Fruit fly (Drosophila melanogaster) whole organism, embryonic: ENCODE data around the gene jhamt.

ENCODE experiments used
- CG17912 ChIP-seq: fragments of 200-800 bp; sonication (Bioruptor generic); optimal IDR thresholded peaks from 2 replicates; lab custom pipeline; 2018; ENCODE audit warnings: missing biosample characterization, mild to moderate bottlenecking, missing genetic modification characterization
- CG2875 ChIP-seq: fragments of 200-800 bp; sonication (Bioruptor generic); optimal IDR thresholded peaks from 2 replicates; lab custom pipeline; 2017; ENCODE audit warnings: missing biosample characterization, mild to moderate bottlenecking, missing genetic modification characterization, missing genetic modification reagents
- CG30403 ChIP-seq: fragments of 200-800 bp; sonication (Bioruptor generic); optimal IDR thresholded peaks from 3 replicates; lab custom pipeline; 2016; ENCODE audit warnings: missing biosample characterization, missing genetic modification characterization
- CG8478 ChIP-seq: fragments of >200 bp; optimal IDR thresholded peaks from 2 replicates; lab custom pipeline; 2018
- CrebB ChIP-seq: fragments of 200-800 bp; sonication (Bioruptor generic); optimal IDR thresholded peaks from 3 replicates; lab custom pipeline; 2018; ENCODE audit warnings: missing biosample characterization, mild to moderate bottlenecking, missing genetic modification characterization
- ap ChIP-seq: fragments of 200-800 bp; sonication (Bioruptor generic); IDR thresholded peaks from 2 replicates; pipeline ENCODE4 v1.3.6; 2022; ENCODE audit warnings: missing biosample characterization, missing genetic modification characterization
- gt ChIP-seq: fragments of 200-800 bp; sonication (Bioruptor generic); IDR thresholded peaks from 2 replicates; pipeline ENCODE4 v1.3.6; 2022; ENCODE audit warnings: missing biosample characterization, missing genetic modification characterization
- h ChIP-seq: fragments of >200 bp; optimal IDR thresholded peaks from 2 replicates; lab custom pipeline; 2017
- lola ChIP-seq, 3 experiments: fragments of >200 bp in 2 of 3; fragments of 200-800 bp in 1 of 3; sonication (Bioruptor generic) in 1 of 3; optimal IDR thresholded peaks; 2 replicates each; lab custom pipeline; 2017 to 2019; ENCODE audit warnings: missing biosample characterization in 3 of 3, missing genetic modification characterization in 3 of 3, mild to moderate bottlenecking in 1 of 3, moderate library complexity in 1 of 3
- psq ChIP-seq: fragments of 200-800 bp; sonication (Bioruptor generic); optimal IDR thresholded peaks from 2 replicates; lab custom pipeline; 2017; ENCODE audit warnings: missing biosample characterization, missing genetic modification characterization
- pzg ChIP-seq: fragments of 200-800 bp; sonication (Bioruptor generic); optimal IDR thresholded peaks from 3 replicates; lab custom pipeline; 2018; ENCODE audit warnings: missing biosample characterization, mild to moderate bottlenecking, missing genetic modification characterization, moderate library complexity
- yki ChIP-seq: fragments of >200 bp; optimal IDR thresholded peaks from 3 replicates; lab custom pipeline; 2018

- TF ChIP-seq gt (GFP tag; lab: Robert Waterston, UW) = no peak
- TF ChIP-seq CrebB (tag; lab: Kevin White, UChicago) = no peak
- TF ChIP-seq CG2875 (GFP tag; lab: Kevin White, UChicago) = no peak
- no peak for TF ChIP-seq psq (GFP tag; lab: Kevin White, UChicago)
- no peak for TF ChIP-seq yki (lab: Kevin White, UChicago)
- no peak for TF ChIP-seq CG8478 (lab: Kevin White, UChicago)
- no peak for TF ChIP-seq h (lab: Kevin White, UChicago)
- no peak for TF ChIP-seq CG30403
- TF ChIP-seq CG17912 = no peak
- TF ChIP-seq ap (GFP tag; lab: Robert Waterston, UW) = no peak
- no peak for TF ChIP-seq lola (GFP tag; optimal IDR thresholded peaks at IDR 0.05; lab: Kevin White, UChicago)
- TF ChIP-seq pzg (GFP tag; lab: Kevin White, UChicago) = no peak
Observed at dm6 chr2L:16323544-16323943, 42.2 kb upstream of the jhamt start.
